Fruit fly (Drosophila melanogaster): ENCODE measurements around the gene whe.

Gene whe

DNA sequence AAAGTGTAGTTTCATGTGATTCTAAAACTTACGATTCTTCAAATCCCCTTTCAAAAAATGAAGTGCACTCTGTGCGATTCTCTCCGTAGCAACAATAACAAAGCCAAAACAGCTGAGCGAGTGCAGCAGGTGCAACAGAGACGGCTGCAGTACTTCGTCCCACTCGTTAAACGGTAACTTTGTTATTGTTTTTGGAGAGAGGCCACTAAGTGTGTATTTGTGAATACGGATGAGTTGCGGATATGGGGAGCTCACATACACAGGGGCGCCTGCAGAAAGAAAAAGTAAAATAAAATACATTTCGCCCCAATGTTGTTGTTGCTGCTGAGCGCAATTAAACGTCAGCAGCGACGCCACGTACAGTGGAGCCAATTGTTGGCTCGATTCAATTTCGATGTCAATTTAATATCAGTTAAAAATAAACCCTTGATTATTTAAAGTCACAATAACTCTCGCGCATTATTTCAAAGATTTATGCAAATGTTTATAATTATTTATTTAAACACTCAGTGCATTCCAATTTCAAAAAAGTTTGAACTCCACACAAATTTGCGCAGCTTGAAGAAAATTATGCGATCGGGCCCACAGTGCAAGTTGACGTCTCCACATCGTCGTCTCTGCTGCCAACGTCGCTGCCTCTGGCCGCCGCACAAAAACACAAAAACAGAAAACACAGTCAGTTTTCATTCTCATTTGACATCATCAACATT, 35.1 kb downstream of the whe start:
- peak; percentile 97 for TF ChIP-seq CG10979 (tag; optimal IDR thresholded peaks at IDR 0.05)
- no peak for TF ChIP-seq gfzf (GFP tag; optimal IDR thresholded peaks at IDR 0.05)
- peak; percentile 91 for TF ChIP-seq ap (GFP tag; IDR thresholded peaks at IDR 0.05)
- TF ChIP-seq CG6854 (GFP tag; optimal IDR thresholded peaks at IDR 0.05): peak; percentile 96
- peak; percentile 94 for TF ChIP-seq CG32772 (GFP tag; IDR thresholded peaks at IDR 0.05)
- TF ChIP-seq HHEX (GFP tag; optimal IDR thresholded peaks at IDR 0.05): peak; percentile 98
- peak; percentile 93 for TF ChIP-seq CG17328 (GFP tag; IDR thresholded peaks at IDR 0.05)
- peak; percentile 90 for TF ChIP-seq sim (GFP tag; IDR thresholded peaks at IDR 0.05)
- peak; percentile 97 for TF ChIP-seq vvl (GFP tag; IDR thresholded peaks at IDR 0.05)
- peak; percentile 41; the same call in 1 of the 3 replicates for TF ChIP-seq knrl (GFP tag; IDR thresholded peaks at IDR 0.05; ENCODE audit: partially characterized antibody)
- TF ChIP-seq CG9437 (GFP tag; optimal IDR thresholded peaks at IDR 0.05): peak; percentile 93
- peak; percentile 90 for TF ChIP-seq CG4282 (GFP tag; optimal IDR thresholded peaks at IDR 0.05)
- peak; percentile 83 for TF ChIP-seq GATAe (GFP tag; conservative IDR thresholded peaks at IDR 0.05)
- peak; percentile 95 for TF ChIP-seq chm (GFP tag; IDR thresholded peaks at IDR 0.05)
- TF ChIP-seq Meics (GFP tag; optimal IDR thresholded peaks at IDR 0.05): peak; percentile 98
- peak; percentile 95 for TF ChIP-seq esg (GFP tag; conservative IDR thresholded peaks at IDR 0.05)
- peak; percentile 94 for TF ChIP-seq CG14050 (GFP tag; IDR thresholded peaks at IDR 0.05)
- no peak for TF ChIP-seq mld (GFP tag; IDR thresholded peaks at IDR 0.05; ENCODE audit: partially characterized antibody)
- no peak for TF ChIP-seq Sin3A (optimal IDR thresholded peaks at IDR 0.05)
- peak; percentile 98 for TF ChIP-seq CG11723 (GFP tag; optimal IDR thresholded peaks at IDR 0.05)
- peak; percentile 99 for TF ChIP-seq CG12659 (GFP tag; optimal IDR thresholded peaks at IDR 0.05)
- peak; percentile 99 for TF ChIP-seq nmo (GFP tag; optimal IDR thresholded peaks at IDR 0.05)
- peak; percentile 97 for TF ChIP-seq Max (GFP tag; optimal IDR thresholded peaks at IDR 0.05)
- peak; percentile 94 for TF ChIP-seq CG5245 (GFP tag; optimal IDR thresholded peaks at IDR 0.05)
- peak; percentile 94 for TF ChIP-seq gsb (GFP tag; IDR thresholded peaks at IDR 0.05)
- TF ChIP-seq CkIIα-i1 (GFP tag; IDR thresholded peaks at IDR 0.05): peak; percentile 78
- peak; percentile 95 for TF ChIP-seq wor (GFP tag; IDR thresholded peaks at IDR 0.05)
- TF ChIP-seq Mrtf (GFP tag; IDR thresholded peaks at IDR 0.05): peak; percentile 96
- TF ChIP-seq CG2199 (GFP tag; IDR thresholded peaks at IDR 0.05): peak; percentile 89
- TF ChIP-seq HLH4C (GFP tag; IDR thresholded peaks at IDR 0.05; ENCODE audit: partially characterized antibody): 0 out of 3 replicates have a peak, but pooled peaks have one; percentile 26
- peak; percentile 93 to 98 for TF ChIP-seq Pdp1 (GFP tag; optimal IDR thresholded peaks at IDR 0.05)
- TF ChIP-seq z (GFP tag; IDR thresholded peaks at IDR 0.05): peak; percentile 67; the same call in 2 of the 3 replicates
- peak; percentile 94 for TF ChIP-seq disco-r (GFP tag; optimal IDR thresholded peaks at IDR 0.05)
- TF ChIP-seq crol (GFP tag; IDR thresholded peaks at IDR 0.05): peak; percentile 63
- TF ChIP-seq ems (GFP tag; optimal IDR thresholded peaks at IDR 0.05): peak; percentile 97
- peak; percentile 96 for TF ChIP-seq CG18262 (tag; optimal IDR thresholded peaks at IDR 0.05)
- peak; percentile 98 for TF ChIP-seq Asciz (GFP tag; optimal IDR thresholded peaks at IDR 0.05)
- TF ChIP-seq zf30C (GFP tag; optimal IDR thresholded peaks at IDR 0.05): peak; percentile 36
- peak; percentile 95 for TF ChIP-seq CG14710 (tag; optimal IDR thresholded peaks at IDR 0.05)
- TF ChIP-seq Fer2 (tag; optimal IDR thresholded peaks at IDR 0.05): peak; percentile 97
- peak; percentile 96 for TF ChIP-seq CG7786 (GFP tag; optimal IDR thresholded peaks at IDR 0.05)
- no peak for TF ChIP-seq hkb (optimal IDR thresholded peaks at IDR 0.05)
- peak; percentile 98 for TF ChIP-seq hkb (GFP tag; IDR thresholded peaks at IDR 0.05)
- TF ChIP-seq CG4404 (GFP tag; IDR thresholded peaks at IDR 0.05): peak; percentile 95
- TF ChIP-seq NC2α (GFP tag; optimal IDR thresholded peaks at IDR 0.05): peak; percentile 89
- peak; percentile 95 for TF ChIP-seq CG10366 (GFP tag; IDR thresholded peaks at IDR 0.05)
- peak; percentile 96 for TF ChIP-seq CG13624 (GFP tag; optimal IDR thresholded peaks at IDR 0.05)
- peak; percentile 98 for TF ChIP-seq CG12391 (tag; optimal IDR thresholded peaks at IDR 0.05)
- peak; percentile 88 for TF ChIP-seq CG9876 (GFP tag; optimal IDR thresholded peaks at IDR 0.05)
- peak; percentile 96 for TF ChIP-seq cwo (GFP tag; optimal IDR thresholded peaks at IDR 0.05)

Data from whole organism, embryonic.